Worm (Caenorhabditis elegans) whole organism, late embryonic: Measurements from ENCODE around the gene set-9.
A peak's percentile ranks its signal among the peaks of the same experiment; 100 is the strongest.

ENCODE experiments used
- C08G9.2 ChIP-seq: sonication (generic microtip); optimal IDR thresholded peaks from 2 replicates; lab custom pipeline; 2016; ENCODE audit warnings: mild to moderate bottlenecking, missing genetic modification characterization, moderate library complexity, missing compliant biosample characterization
- F13H6.1 ChIP-seq: sonication (generic microtip); optimal IDR thresholded peaks from 2 replicates; lab custom pipeline; 2016; ENCODE audit warnings: missing genetic modification characterization, missing compliant biosample characterization
- K02D7.2 ChIP-seq: sonication (generic microtip); optimal IDR thresholded peaks from 2 replicates; lab custom pipeline; 2017; ENCODE audit warnings: mild to moderate bottlenecking, missing genetic modification characterization, missing compliant biosample characterization
- K09A11.1 ChIP-seq: sonication (generic microtip); optimal IDR thresholded peaks from 2 replicates; lab custom pipeline; 2017; ENCODE audit warnings: antibody characterized with exemption, mild to moderate bottlenecking, missing genetic modification characterization, missing compliant biosample characterization; ENCODE audit not compliant: insufficient read depth
- T23F11.4 ChIP-seq: fragments of 200-800 bp; sonication (Bioruptor generic); optimal IDR thresholded peaks from 2 replicates; lab custom pipeline; 2018; ENCODE audit warnings: mild to moderate bottlenecking, missing genetic modification characterization, missing compliant biosample characterization
- ahr-1 ChIP-seq: sonication (generic microtip); optimal IDR thresholded peaks from 2 replicates; lab custom pipeline; 2016; ENCODE audit warnings: missing genetic modification characterization, missing compliant biosample characterization
- ceh-14 ChIP-seq: sonication (generic microtip); optimal IDR thresholded peaks from 2 replicates; lab custom pipeline; 2016; ENCODE audit warnings: missing genotype, missing genetic modification characterization, missing compliant biosample characterization
- ceh-19 ChIP-seq: fragments of 200-800 bp; sonication (Bioruptor generic); optimal IDR thresholded peaks from 2 replicates; lab custom pipeline; 2018; ENCODE audit warnings: mild to moderate bottlenecking, missing genetic modification characterization, missing compliant biosample characterization
- ceh-24 ChIP-seq: sonication (generic microtip); optimal IDR thresholded peaks from 2 replicates; lab custom pipeline; 2016; ENCODE audit warnings: mild to moderate bottlenecking, missing genetic modification characterization, missing compliant biosample characterization
- ceh-30 ChIP-seq: fragments of 150-350 bp; optimal IDR thresholded peaks from 2 replicates; lab custom pipeline; 2014; ENCODE audit warnings: missing biosample characterization, missing genetic modification characterization
- ceh-45 ChIP-seq: fragments of 200-800 bp; sonication (Bioruptor generic); IDR thresholded peaks from 2 replicates; pipeline ENCODE4 v1.3.6; 2022; ENCODE audit warnings: missing genetic modification reagents, missing genetic modification characterization, missing compliant biosample characterization
- ceh-48 ChIP-seq: sonication (generic microtip); optimal IDR thresholded peaks from 2 replicates; lab custom pipeline; 2016; ENCODE audit warnings: missing genetic modification characterization, inconsistent platforms, missing compliant biosample characterization
- ceh-6 ChIP-seq: fragments of 200-800 bp; sonication (Bioruptor generic); optimal IDR thresholded peaks from 2 replicates; lab custom pipeline; 2018; ENCODE audit warnings: mild to moderate bottlenecking, missing genetic modification characterization, missing compliant biosample characterization
- ceh-9 ChIP-seq: sonication (generic microtip); optimal IDR thresholded peaks from 2 replicates; lab custom pipeline; 2016; ENCODE audit warnings: mild to moderate bottlenecking, missing genetic modification characterization, inconsistent platforms, missing compliant biosample characterization
- dmd-4 ChIP-seq: sonication (generic microtip); optimal IDR thresholded peaks from 2 replicates; lab custom pipeline; 2016; ENCODE audit warnings: borderline replicate concordance, missing genetic modification characterization, missing compliant biosample characterization
- elt-2 ChIP-seq: sonication (generic microtip); optimal IDR thresholded peaks from 2 replicates; lab custom pipeline; 2016; ENCODE audit warnings: missing genetic modification reagents, missing genetic modification characterization, missing compliant biosample characterization
- ets-4 ChIP-seq: sonication (generic microtip); optimal IDR thresholded peaks from 2 replicates; lab custom pipeline; 2016; ENCODE audit warnings: missing genetic modification characterization, missing compliant biosample characterization
- eyg-1 ChIP-seq: sonication (generic microtip); optimal IDR thresholded peaks from 2 replicates; lab custom pipeline; 2016; ENCODE audit warnings: missing genotype, missing genetic modification characterization, missing compliant biosample characterization
- fax-1 ChIP-seq: sonication (generic microtip); optimal IDR thresholded peaks from 2 replicates; lab custom pipeline; 2016; ENCODE audit warnings: missing genotype, missing genetic modification characterization, missing compliant biosample characterization
- fkh-6 ChIP-seq: sonication (generic microtip); optimal IDR thresholded peaks from 2 replicates; lab custom pipeline; 2016; ENCODE audit warnings: missing genetic modification characterization, missing compliant biosample characterization
- hlh-8 ChIP-seq: sonication (generic microtip); optimal IDR thresholded peaks from 2 replicates; lab custom pipeline; 2016; ENCODE audit warnings: missing genotype, missing genetic modification characterization, missing compliant biosample characterization
- lin-11 ChIP-seq: fragments of 200-800 bp; sonication (Bioruptor generic); optimal IDR thresholded peaks from 2 replicates; lab custom pipeline; 2018; ENCODE audit warnings: mild to moderate bottlenecking, missing genetic modification characterization, missing compliant biosample characterization
- madf-2 ChIP-seq: sonication (generic microtip); optimal IDR thresholded peaks from 2 replicates; lab custom pipeline; 2017; ENCODE audit warnings: missing genetic modification characterization, missing compliant biosample characterization
- mec-3 ChIP-seq: sonication (generic microtip); optimal IDR thresholded peaks from 2 replicates; lab custom pipeline; 2016; ENCODE audit warnings: borderline replicate concordance, missing genetic modification characterization, missing compliant biosample characterization
- nfya-1 ChIP-seq: sonication (generic microtip); optimal IDR thresholded peaks from 2 replicates; lab custom pipeline; 2017; ENCODE audit warnings: missing genetic modification characterization, mild to moderate bottlenecking, missing compliant biosample characterization, antibody characterized with exemption, moderate library complexity
- nhr-232 ChIP-seq: sonication (generic microtip); optimal IDR thresholded peaks from 2 replicates; lab custom pipeline; 2016; ENCODE audit warnings: missing genetic modification characterization, missing compliant biosample characterization
- odd-2 ChIP-seq: sonication (generic microtip); optimal IDR thresholded peaks from 2 replicates; lab custom pipeline; 2017; ENCODE audit warnings: antibody characterized with exemption, mild to moderate bottlenecking, missing genetic modification characterization, missing compliant biosample characterization
- pag-3 ChIP-seq: sonication (generic microtip); optimal IDR thresholded peaks from 2 replicates; lab custom pipeline; 2016; ENCODE audit warnings: missing compliant biosample characterization, missing genetic modification characterization, borderline replicate concordance
- pat-9 ChIP-seq: fragments of 200-800 bp; sonication (Bioruptor generic); optimal IDR thresholded peaks from 2 replicates; lab custom pipeline; 2018; ENCODE audit warnings: mild to moderate bottlenecking, missing genetic modification characterization, moderate library complexity, missing compliant biosample characterization
- pqm-1 ChIP-seq: sonication (generic microtip); optimal IDR thresholded peaks from 2 replicates; lab custom pipeline; 2016; ENCODE audit warnings: missing genetic modification characterization, missing compliant biosample characterization
- ref-2 ChIP-seq: sonication (generic microtip); optimal IDR thresholded peaks from 2 replicates; lab custom pipeline; 2016; ENCODE audit warnings: missing genetic modification characterization, missing compliant biosample characterization
- rnt-1 ChIP-seq: sonication (generic microtip); optimal IDR thresholded peaks from 2 replicates; lab custom pipeline; 2016; ENCODE audit warnings: missing genetic modification characterization, missing compliant biosample characterization
- sdc-2 ChIP-seq: sonication (generic microtip); optimal IDR thresholded peaks from 2 replicates; lab custom pipeline; 2016; ENCODE audit warnings: missing genotype, missing genetic modification characterization, missing compliant biosample characterization
- syd-9 ChIP-seq: sonication (generic microtip); optimal IDR thresholded peaks from 2 replicates; lab custom pipeline; 2016; ENCODE audit warnings: mild to moderate bottlenecking, missing genetic modification characterization, moderate library complexity, missing compliant biosample characterization
- ttx-3 ChIP-seq: sonication (generic microtip); optimal IDR thresholded peaks from 2 replicates; lab custom pipeline; 2016; ENCODE audit warnings: missing genetic modification reagents, missing genetic modification characterization, missing compliant biosample characterization
- unc-86 ChIP-seq: sonication (generic microtip); optimal IDR thresholded peaks from 2 replicates; lab custom pipeline; 2016; ENCODE audit warnings: missing genetic modification characterization, missing compliant biosample characterization
- zip-5 ChIP-seq: sonication (generic microtip); optimal IDR thresholded peaks from 2 replicates; lab custom pipeline; 2016; ENCODE audit warnings: missing genetic modification characterization, missing compliant biosample characterization
- ztf-16 ChIP-seq: sonication (generic microtip); optimal IDR thresholded peaks from 2 replicates; lab custom pipeline; 2017; ENCODE audit warnings: missing genetic modification characterization, missing compliant biosample characterization

set-9 gene

DNA sequence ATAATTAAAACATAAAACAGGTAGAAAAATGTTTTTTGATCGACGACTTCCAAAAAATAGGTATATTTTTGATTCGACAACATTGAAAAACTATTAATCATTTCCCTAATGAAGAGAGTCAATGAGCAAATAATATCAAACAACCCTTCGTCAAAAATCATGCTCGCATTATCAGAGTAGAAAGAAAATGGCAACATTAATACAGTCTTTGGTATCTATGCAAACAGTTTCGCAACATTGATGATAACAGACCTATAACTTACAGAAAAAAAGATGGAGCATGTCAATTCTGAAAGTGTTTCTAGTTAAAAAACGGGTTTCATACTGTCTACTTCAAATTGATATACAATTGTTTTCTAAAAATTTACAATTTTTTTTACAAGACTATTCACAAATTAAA lies 22.7 kb upstream of the set-9 start:
- TF ChIP-seq dmd-4 (tag; lab: Kevin White, UChicago): no peak
- TF ChIP-seq syd-9 (tag; lab: Kevin White, UChicago): no peak
- peak; percentile 42 for TF ChIP-seq elt-2
- TF ChIP-seq, all 69 proteins: peak for 1

DNA sequence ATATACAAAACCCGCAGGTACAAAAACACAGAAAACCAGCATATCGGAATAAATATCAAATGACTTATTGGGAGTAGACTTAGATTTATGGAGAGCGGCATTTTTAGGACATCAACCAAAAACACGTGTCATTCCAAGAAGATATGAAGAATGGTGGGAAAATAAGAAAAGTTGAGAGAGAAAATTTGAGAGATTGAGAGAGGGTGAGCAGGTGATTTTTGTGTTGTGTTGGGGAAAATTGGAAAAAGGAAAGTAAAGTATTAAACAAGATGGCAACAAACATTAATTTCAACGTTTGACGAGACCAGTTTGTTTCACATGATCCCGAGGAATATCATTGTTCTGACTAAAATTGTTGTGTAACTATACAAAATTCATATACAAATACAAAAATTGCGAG lies 19.4 kb upstream of the set-9 start, which contains the start of gene srv-4:
Gene srv-4, minus strand, starts transcription at position 101 of the 400 bp plus-strand sequence.
- TF ChIP-seq rnt-1 (no peak), hlh-8 (no peak), ceh-24 (tag; lab: Kevin White, UChicago) (no peak), ahr-1 (no peak), odd-2 (no peak)

DNA sequence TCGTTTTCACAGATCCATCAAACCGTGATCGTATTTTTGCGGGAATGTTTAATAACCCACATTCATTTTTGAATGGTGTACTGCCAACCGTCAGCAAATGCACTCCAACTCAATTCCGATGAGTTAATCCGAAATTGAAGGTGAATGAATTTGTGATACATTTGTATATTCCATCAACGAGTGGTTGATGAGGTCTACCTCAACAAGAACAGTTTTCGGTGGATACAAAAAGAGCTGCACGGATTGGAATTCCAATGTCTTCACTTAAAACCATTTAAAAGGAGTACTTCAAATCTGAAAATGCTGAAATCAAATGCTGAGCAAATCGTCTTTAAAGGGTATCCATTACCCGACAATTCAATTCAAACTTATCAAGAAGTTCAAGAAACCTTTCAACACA lies 18.4 kb upstream of the set-9 start, which contains the start of gene F15E6.5:
Gene F15E6.5, plus strand, starts transcription at position 301 of the 400 bp plus-strand sequence.
- TF ChIP-seq sdc-2 (tag; lab: Kevin White, UChicago) (no peak), zip-5 (tag; lab: Kevin White, UChicago) (no peak), ceh-45 (GFP tag; lab: Robert Waterston, UW) (no peak), ets-4 (no peak)

DNA sequence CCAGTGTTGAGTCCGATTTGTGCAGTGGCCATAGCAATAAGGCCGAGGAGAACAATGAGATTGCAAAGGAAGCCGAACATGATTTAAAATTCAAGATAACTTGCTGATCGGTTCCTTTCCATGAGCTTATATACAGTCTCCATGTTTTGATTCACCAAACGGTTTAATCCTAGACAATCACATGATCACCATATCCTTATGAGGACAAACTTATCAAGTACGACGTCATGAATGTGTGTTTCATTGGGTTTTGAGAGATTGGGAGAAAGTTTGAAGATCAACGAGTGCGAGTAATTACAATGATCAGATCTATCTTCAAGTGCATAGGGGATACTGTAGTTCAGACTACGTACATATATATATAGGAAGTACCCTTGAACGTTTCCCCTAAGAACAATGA lies 17.2 kb upstream of the set-9 start, which contains the start of gene dct-7:
Gene dct-7, minus strand, starts transcription at position 101 of the 400 bp plus-strand sequence.
- TF ChIP-seq ceh-19: no peak
- TF ChIP-seq C08G9.2 (tag; lab: Kevin White, UChicago): no peak
- TF ChIP-seq nhr-232: no peak
- TF ChIP-seq fax-1 (tag; lab: Kevin White, UChicago): no peak
- no peak for TF ChIP-seq ets-4
- no peak for TF ChIP-seq eyg-1 (tag; lab: Kevin White, UChicago)
- TF ChIP-seq unc-86 (tag; lab: Kevin White, UChicago): no peak
- TF ChIP-seq ceh-14 (tag; lab: Kevin White, UChicago): no peak
- TF ChIP-seq ceh-30 (tag; lab: Kevin White, UChicago): no peak
- TF ChIP-seq nfya-1: no peak
- TF ChIP-seq ceh-9 (tag; lab: Kevin White, UChicago): no peak
- TF ChIP-seq T23F11.4 (GFP tag; lab: Kevin White, UChicago): no peak
- no peak for TF ChIP-seq pqm-1 (tag; lab: Kevin White, UChicago)
- TF ChIP-seq pag-3 (tag; lab: Kevin White, UChicago): no peak
- TF ChIP-seq F13H6.1 (tag; lab: Kevin White, UChicago): no peak
- TF ChIP-seq, all 69 proteins: peak for 0

DNA sequence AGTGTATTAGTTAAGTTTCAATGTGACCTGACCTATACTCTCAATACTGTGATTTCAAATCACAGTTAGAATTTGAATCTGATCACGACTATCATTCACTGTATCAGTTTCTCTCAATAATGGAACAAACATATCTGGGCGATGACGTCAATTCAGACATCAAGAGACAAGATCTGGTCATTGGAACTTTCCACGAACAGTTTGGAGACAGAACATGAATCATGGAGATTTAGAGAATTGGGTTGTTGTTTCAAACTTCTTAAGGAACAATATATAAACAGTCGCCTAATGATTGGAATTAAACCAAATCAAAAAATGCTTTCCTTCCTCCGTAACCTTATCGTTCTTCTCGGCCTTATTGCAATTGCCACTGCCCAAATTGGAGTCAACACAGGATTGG lies 16.5 kb upstream of the set-9 start, which contains the start of gene F15E6.4:
Gene F15E6.4, plus strand, starts transcription at position 301 of the 400 bp plus-strand sequence.
- no peak for TF ChIP-seq fkh-6 (tag; lab: Kevin White, UChicago)
- TF ChIP-seq K09A11.1: no peak
- TF ChIP-seq madf-2: no peak
- TF ChIP-seq, all 69 proteins: peak for 0

DNA sequence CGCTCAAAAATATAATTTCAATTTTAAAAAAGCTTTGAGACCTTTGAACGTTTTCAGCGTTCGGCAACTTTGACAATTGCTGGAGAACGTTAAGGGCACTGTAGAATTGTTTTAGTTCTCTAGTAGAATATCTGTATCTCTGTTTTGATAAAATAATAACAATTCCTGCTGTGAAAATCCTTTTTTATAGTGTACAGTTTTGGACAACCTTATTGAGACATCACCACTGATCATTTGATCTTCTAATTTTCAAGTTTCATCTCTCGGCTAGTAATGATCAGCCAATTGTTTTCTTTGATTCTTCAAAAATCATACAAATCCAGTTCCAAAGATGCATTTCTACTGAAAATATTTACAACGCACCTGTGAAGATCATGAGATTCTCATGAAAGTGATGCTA lies 15.1 kb upstream of the set-9 start, which contains the start of gene F15E6.10:
Gene F15E6.10, plus strand, starts transcription at position 301 of the 400 bp plus-strand sequence.
- no peak for TF ChIP-seq ets-4
- no peak for TF ChIP-seq lin-11 (tag; lab: Kevin White, UChicago)

DNA sequence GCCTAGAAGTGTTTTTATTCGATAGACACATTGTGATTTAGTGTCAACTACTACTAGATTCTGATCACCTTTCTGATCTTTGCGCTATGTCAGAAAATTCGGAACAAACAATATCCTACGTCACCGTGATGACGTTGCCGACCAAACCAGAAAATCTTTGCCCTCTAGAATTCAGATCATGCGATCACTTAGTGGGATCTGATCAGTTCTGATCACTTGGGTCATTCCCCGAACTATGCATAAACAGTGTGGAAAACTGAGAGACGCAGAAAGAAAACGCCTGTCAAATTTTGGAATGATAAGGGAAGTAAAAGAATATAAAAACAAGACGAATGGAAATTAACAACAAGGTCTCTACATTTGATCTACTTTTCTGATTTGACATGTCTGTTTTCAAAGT lies 13.1 kb upstream of the set-9 start, which contains the start of gene F15E6.3:
Gene F15E6.3, plus strand, starts transcription at position 344 of the 400 bp plus-strand sequence.
- TF ChIP-seq ceh-48 (tag; lab: Kevin White, UChicago): no peak
- no peak for TF ChIP-seq ceh-6
- TF ChIP-seq mec-3 (tag; lab: Kevin White, UChicago): no peak
- no peak for TF ChIP-seq madf-2
- TF ChIP-seq ttx-3 (tag; lab: Kevin White, UChicago): no peak
- TF ChIP-seq ets-4: no peak
- no peak for TF ChIP-seq ztf-16 (tag; lab: Kevin White, UChicago)
- TF ChIP-seq syd-9 (tag; lab: Kevin White, UChicago): no peak
- no peak for TF ChIP-seq C08G9.2 (tag; lab: Kevin White, UChicago)
- TF ChIP-seq ceh-9 (tag; lab: Kevin White, UChicago): no peak
- TF ChIP-seq F13H6.1 (tag; lab: Kevin White, UChicago): no peak
- TF ChIP-seq K02D7.2: no peak
- no peak for TF ChIP-seq pat-9 (tag; lab: Kevin White, UChicago)
- TF ChIP-seq ref-2 (tag; lab: Kevin White, UChicago): no peak
- TF ChIP-seq, all 69 proteins: peak for 0
